Worm (Caenorhabditis elegans): ENCODE data around the gene sec-6.

The sec-6 gene

DNA sequence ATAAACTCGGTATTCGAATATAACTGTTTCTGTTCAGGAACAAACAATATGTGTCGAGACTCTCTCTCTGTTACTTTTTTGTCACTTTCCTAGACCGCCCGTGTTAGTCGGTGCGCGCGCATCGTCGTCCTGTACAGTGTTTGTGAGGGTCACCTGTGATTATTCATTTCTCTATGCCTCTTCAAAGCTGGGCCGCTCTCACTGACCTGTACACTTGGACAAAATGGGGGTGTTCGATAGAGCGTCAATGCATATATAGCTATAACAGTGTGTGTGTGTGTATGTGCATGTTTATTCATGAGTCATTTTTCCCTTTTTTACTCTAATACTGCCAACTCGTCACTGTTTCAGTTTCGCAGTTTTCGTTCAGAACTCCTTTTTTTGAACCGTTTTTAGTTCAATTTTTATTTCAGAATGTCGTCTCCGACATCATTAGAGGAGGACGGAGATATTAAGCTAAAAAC is 20.3 kb downstream of the sec-6 start, which contains the start of gene pkc-3:
TSS of gene pkc-3 (plus strand) at position 414 of the 464 bp plus-strand sequence.
- TF ChIP-seq W03F9.2 (tag; optimal IDR thresholded peaks at IDR 0.05) (no peak), him-1 (tag; optimal IDR thresholded peaks at IDR 0.05) (no peak), dao-5 (tag; optimal IDR thresholded peaks at IDR 0.05) (no peak)

- TF ChIP-seq W03F9.2 (tag; optimal IDR thresholded peaks at IDR 0.05) (no peak), him-1 (tag; optimal IDR thresholded peaks at IDR 0.05) (no peak), dao-5 (tag; optimal IDR thresholded peaks at IDR 0.05) (no peak)
These were observed 24.9 kb downstream of the sec-6 start for ce11 chrII:5384282-5384681.

DNA sequence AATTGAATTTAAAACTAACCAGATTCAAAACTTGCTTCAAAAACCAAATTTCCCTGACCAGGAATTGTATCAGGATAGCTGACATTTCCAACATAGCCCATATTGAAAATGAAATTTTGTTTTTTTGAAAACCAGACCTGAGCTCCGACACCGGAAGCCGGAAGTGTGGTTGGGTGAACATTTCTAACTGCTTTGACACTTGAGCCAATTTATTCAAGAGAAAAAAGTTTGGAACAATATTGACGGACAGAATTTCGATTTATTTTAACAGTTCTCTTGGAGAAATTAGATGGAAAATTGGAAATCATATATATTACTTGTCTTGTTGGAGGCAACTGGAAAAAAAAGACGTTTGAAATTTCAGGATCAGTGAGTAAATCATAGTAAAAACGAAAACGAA is 27.9 kb downstream of the sec-6 start, which contains the start of gene ccpp-6:
TSS of gene ccpp-6 (minus strand) at position 101 of the 400 bp plus-strand sequence.
- TF ChIP-seq dao-5 (tag; optimal IDR thresholded peaks at IDR 0.05): no peak
- no peak for TF ChIP-seq W03F9.2 (tag; optimal IDR thresholded peaks at IDR 0.05)
- no peak for TF ChIP-seq him-1 (tag; optimal IDR thresholded peaks at IDR 0.05)

DNA sequence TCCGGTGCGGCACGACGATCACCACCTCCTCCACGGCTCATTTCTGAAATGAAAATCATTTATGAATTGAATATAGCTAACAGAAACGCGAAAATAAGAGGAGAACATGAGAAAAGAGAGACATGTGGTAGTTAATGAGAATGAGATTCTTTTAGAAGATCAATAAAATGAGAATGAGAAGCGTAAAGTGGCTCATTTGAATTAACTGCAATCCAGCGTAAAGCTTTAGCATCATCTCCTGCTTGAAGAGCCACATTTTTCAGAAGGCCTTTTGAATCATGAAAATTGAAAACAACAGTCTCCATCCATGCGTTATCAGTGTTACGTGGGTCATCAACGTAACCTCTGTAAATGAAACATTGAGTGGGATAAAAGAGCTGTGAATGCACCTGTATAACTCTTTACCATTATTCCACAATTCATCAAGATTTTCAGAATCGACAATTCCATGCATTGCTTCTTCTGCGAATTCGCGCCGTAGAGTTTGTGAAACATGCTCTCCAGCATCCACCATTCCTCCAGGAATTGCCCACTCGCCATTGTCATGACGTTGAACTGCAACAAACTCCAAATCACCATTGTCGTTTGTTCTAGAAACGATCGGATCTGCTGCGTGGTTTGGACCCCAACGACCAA is 29.6 kb downstream of the sec-6 start, which contains the start of gene rsp-4:
TSS of gene rsp-4 (minus strand) at position 51 of the 636 bp plus-strand sequence.
- TF ChIP-seq him-1 (tag; optimal IDR thresholded peaks at IDR 0.05): no peak
- TF ChIP-seq W03F9.2 (tag; optimal IDR thresholded peaks at IDR 0.05): no peak
- no peak for TF ChIP-seq dao-5 (tag; optimal IDR thresholded peaks at IDR 0.05)

ce11 chrII:5389831-5390323 is 30.5 kb downstream of the sec-6 start, which contains the start of gene ndx-6:
TSS of gene ndx-6 (minus strand) at chrII:5389881.
- TF ChIP-seq dao-5 (tag; optimal IDR thresholded peaks at IDR 0.05) (no peak), W03F9.2 (tag; optimal IDR thresholded peaks at IDR 0.05) (peak; percentile 72), him-1 (tag; optimal IDR thresholded peaks at IDR 0.05) (peak; percentile 24)

DNA sequence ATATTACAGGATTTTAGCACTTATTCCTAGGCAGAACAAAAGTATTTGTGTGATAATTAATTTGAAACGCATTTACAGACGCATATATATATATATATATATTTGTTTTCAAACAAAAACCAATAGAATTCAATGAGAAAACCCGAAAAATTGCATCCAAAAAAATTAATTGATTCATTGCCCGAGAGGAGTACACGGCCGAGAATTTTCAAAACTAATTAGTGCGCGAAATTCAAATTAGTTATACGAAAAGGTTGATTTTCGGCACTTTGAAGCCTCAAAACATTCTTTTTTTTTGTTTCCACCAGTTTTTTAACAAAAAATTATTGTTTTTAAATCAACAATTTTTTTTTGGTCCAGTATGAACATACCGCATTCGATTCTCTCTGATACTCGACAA is 32.1 kb downstream of the sec-6 start:
- no peak for TF ChIP-seq dao-5 (tag; optimal IDR thresholded peaks at IDR 0.05)
- no peak for TF ChIP-seq W03F9.2 (tag; optimal IDR thresholded peaks at IDR 0.05)
- TF ChIP-seq him-1 (tag; optimal IDR thresholded peaks at IDR 0.05): no peak

DNA sequence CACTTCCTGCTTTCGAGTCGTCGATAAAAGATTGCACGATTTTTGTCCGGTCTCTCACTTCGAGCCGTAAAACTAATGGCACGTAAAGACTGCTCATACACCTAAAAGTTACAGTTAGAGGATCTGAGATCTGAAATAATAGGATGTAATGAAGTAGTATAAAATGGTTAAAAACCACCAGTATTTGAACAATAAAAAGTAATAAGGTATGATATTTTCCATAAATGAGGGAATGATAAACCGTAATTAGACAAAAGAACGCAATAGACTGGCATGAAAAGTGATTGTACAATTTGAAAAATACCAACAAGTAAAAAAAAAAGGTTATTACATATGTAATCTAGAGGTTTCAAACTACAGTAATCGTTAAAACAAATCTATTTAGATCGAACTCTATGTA is 33.7 kb downstream of the sec-6 start, which contains the start of gene brap-2:
TSS of gene brap-2 (minus strand) at position 101 of the 400 bp plus-strand sequence.
- TF ChIP-seq him-1 (tag; optimal IDR thresholded peaks at IDR 0.05): no peak
- no peak for TF ChIP-seq dao-5 (tag; optimal IDR thresholded peaks at IDR 0.05)
- no peak for TF ChIP-seq W03F9.2 (tag; optimal IDR thresholded peaks at IDR 0.05)

ce11 chrII:5395594-5395993 is 36.2 kb downstream of the sec-6 start, which contains the start of gene pink-1:
TSS of gene pink-1 (minus strand) at chrII:5395694.
- TF ChIP-seq dao-5 (tag; optimal IDR thresholded peaks at IDR 0.05) (no peak), him-1 (tag; optimal IDR thresholded peaks at IDR 0.05) (no peak), W03F9.2 (tag; optimal IDR thresholded peaks at IDR 0.05) (no peak)

- TF ChIP-seq him-1 (tag; optimal IDR thresholded peaks at IDR 0.05): no peak
- TF ChIP-seq W03F9.2 (tag; optimal IDR thresholded peaks at IDR 0.05): no peak
- no peak for TF ChIP-seq dao-5 (tag; optimal IDR thresholded peaks at IDR 0.05)
These were observed 39.4 kb downstream of the sec-6 start, which contains the start of gene fbxl-3 for ce11 chrII:5398779-5399178. TSS of gene fbxl-3 (minus strand) at chrII:5398902.

DNA sequence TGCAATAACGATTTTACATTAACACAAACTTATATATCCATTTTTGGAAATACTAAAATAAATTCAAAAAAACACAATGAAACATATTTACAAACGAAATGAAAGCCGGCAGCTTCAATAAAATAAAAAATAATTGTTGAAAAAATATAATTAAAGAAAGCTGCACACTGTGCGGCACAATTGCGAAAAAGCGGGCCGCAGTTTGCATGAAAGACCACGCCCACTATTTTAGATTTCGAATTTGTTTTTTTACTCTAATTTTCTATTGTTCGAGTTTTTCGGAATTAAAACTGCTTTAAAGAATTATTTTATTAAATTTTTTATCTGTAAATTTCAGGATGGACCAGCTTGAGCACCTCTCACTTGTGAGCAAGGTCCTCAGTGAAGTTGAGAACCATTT is 39.8 kb downstream of the sec-6 start, which contains the start of gene mog-5:
TSS of gene mog-5 (plus strand) at position 338 of the 400 bp plus-strand sequence.
- TF ChIP-seq dao-5 (tag; optimal IDR thresholded peaks at IDR 0.05) (no peak), W03F9.2 (tag; optimal IDR thresholded peaks at IDR 0.05) (no peak), him-1 (tag; optimal IDR thresholded peaks at IDR 0.05) (no peak)

- TF ChIP-seq dao-5 (tag; optimal IDR thresholded peaks at IDR 0.05): no peak
These were observed 48.2 kb downstream of the sec-6 start, which contains the start of gene clec-141 for ce11 chrII:5407548-5407947. TSS of gene clec-141 (minus strand) at chrII:5407648.

DNA sequence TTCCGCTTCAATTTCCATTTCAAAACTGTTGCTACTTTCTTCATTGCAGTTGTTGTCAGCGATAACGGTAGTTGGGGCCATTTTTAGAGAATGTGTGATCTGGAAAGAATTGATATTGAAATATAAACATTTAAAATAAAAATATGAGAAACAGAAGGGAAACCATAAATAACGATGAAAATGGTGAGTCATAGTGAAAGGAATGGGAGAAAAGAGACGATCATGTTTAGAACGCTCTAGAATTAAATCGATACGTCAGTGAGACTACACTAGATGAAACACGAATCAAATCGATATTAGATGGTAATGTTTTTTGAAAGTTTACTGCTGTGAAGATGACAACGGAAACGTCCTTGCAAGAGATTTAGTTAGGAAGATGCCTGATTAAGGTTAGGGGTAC is 49.6 kb downstream of the sec-6 start, which contains the start of the genes EEED8.12 and EEED8.4:
TSS of gene EEED8.12 (minus strand) at position 101 of the 400 bp plus-strand sequence.
TSS of gene EEED8.4 (plus strand) at position 396 of the 400 bp plus-strand sequence.
- TF ChIP-seq him-1 (tag; optimal IDR thresholded peaks at IDR 0.05) (no peak), W03F9.2 (tag; optimal IDR thresholded peaks at IDR 0.05) (no peak), dao-5 (tag; optimal IDR thresholded peaks at IDR 0.05) (no peak)

- TF ChIP-seq dao-5 (tag; optimal IDR thresholded peaks at IDR 0.05) (no peak), him-1 (tag; optimal IDR thresholded peaks at IDR 0.05) (no peak), W03F9.2 (tag; optimal IDR thresholded peaks at IDR 0.05) (no peak)
These were observed 53.1 kb downstream of the sec-6 start, which contains the start of the genes EEED8.13 and EEED8.18 for ce11 chrII:5412467-5412866. TSS of gene EEED8.13 (minus strand) at chrII:5412567. TSS of gene EEED8.18 (minus strand) at chrII:5412610.

DNA sequence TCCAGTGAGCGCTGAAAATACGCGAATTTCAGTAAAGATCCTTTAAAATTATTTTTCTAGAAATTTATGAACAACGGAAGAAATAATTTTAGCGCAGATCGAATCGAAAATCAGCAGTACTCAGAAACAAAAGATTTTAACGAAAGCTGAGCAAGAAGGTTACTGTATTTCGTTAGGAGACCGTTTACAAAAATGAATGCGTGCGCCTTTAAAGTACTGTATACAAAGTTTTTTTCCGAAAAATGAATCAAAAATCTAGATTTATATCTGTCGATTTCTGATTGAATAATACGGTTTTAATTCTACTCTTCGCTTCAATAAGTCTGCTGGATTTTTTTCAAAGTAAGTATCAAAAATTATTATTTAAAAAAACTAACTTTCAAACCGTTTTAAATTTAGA is 54.7 kb downstream of the sec-6 start, which contains the start of the genes EEED8.14 and EEED8.3:
TSS of gene EEED8.14 (minus strand) at position 13 of the 400 bp plus-strand sequence.
TSS of gene EEED8.3 (plus strand) at position 237 of the 400 bp plus-strand sequence.
- no peak for TF ChIP-seq him-1 (tag; optimal IDR thresholded peaks at IDR 0.05)
- TF ChIP-seq dao-5 (tag; optimal IDR thresholded peaks at IDR 0.05): no peak
- TF ChIP-seq W03F9.2 (tag; optimal IDR thresholded peaks at IDR 0.05): no peak
